Fruit fly (Drosophila melanogaster) whole organism, embryonic: ENCODE measurements around the gene CG43401.
A peak's percentile ranks its signal among the peaks of the same experiment; 100 is the strongest.

ENCODE experiments used
- Atf6 ChIP-seq: fragments of 200-800 bp; sonication (Bioruptor generic); IDR thresholded peaks from 2 replicates; pipeline ENCODE4 v1.3.6; 2022; ENCODE audit warnings: missing biosample characterization, missing genetic modification characterization
- CG12071 ChIP-seq: fragments of 200-800 bp; sonication (Bioruptor generic); optimal IDR thresholded peaks from 3 replicates; lab custom pipeline; 2018; ENCODE audit warnings: missing biosample characterization, mild to moderate bottlenecking, missing genetic modification characterization
- CG3847 ChIP-seq: fragments of 200-800 bp; sonication (Bioruptor generic); IDR thresholded peaks from 2 replicates; pipeline ENCODE4 v1.3.6; 2022; ENCODE audit warnings: missing biosample characterization, missing genetic modification characterization
- CG42726 ChIP-seq: fragments of 200-800 bp; sonication (Bioruptor generic); IDR thresholded peaks from 2 replicates; pipeline ENCODE4 v1.3.6; 2022; ENCODE audit warnings: missing biosample characterization, missing genetic modification characterization; ENCODE audit not compliant: partially characterized antibody
- Dll ChIP-seq: fragments of 200-800 bp; sonication (Bioruptor generic); IDR thresholded peaks from 4 replicates; pipeline ENCODE4 v1.3.6; 2022; ENCODE audit warnings: missing biosample characterization, missing genetic modification characterization; ENCODE audit not compliant: partially characterized antibody
- h ChIP-seq: fragments of >200 bp; optimal IDR thresholded peaks from 2 replicates; lab custom pipeline; 2017
- ro ChIP-seq: fragments of 200-800 bp; sonication (Bioruptor generic); IDR thresholded peaks from 2 replicates; pipeline ENCODE4 v1.3.6; 2022; ENCODE audit warnings: missing biosample characterization, missing genetic modification characterization

dm6 chr2L:1422725-1423124, 5.5 kb upstream of the CG43401 start:
- TF ChIP-seq CG42726 (GFP tag; lab: Robert Waterston, UW): no peak
- peak; percentile 63 for TF ChIP-seq CG12071 (GFP tag; lab: Kevin White, UChicago)
- peak; percentile 44 for TF ChIP-seq CG3847
- TF ChIP-seq Dll: no peak
- TF ChIP-seq Atf6 (GFP tag; lab: Robert Waterston, UW): no peak
- TF ChIP-seq ro (GFP tag; lab: Robert Waterston, UW): 0 out of 2 replicates have a peak, but pooled peaks have one; percentile 11
- no peak for TF ChIP-seq h (lab: Kevin White, UChicago)
